Worm (Caenorhabditis elegans): Measurements from ENCODE around the gene C33F10.12.

Gene C33F10.12

ce11 chrII:4856113-4856512, 18.6 kb upstream of the C33F10.12 start (continued):
- TF ChIP-seq atf-7 (tag; optimal IDR thresholded peaks at IDR 0.05) (no peak), zfh-2 (GFP tag; conservative IDR thresholded peaks at IDR 0.05) (no peak), ztf-6 (GFP tag; IDR thresholded peaks at IDR 0.05) (no peak), ccch-3 (GFP tag; optimal IDR thresholded peaks at IDR 0.05) (no peak), pbrm-1 (GFP tag; IDR thresholded peaks at IDR 0.05) (0 out of 2 replicates have a peak, but pooled peaks have one; percentile 12), F39B2.1 (GFP tag; IDR thresholded peaks at IDR 0.05) (no peak), ceh-100 (GFP tag; IDR thresholded peaks at IDR 0.05) (no peak), K11D2.4 (GFP tag; IDR thresholded peaks at IDR 0.05) (no peak), ceh-79 (tag; optimal IDR thresholded peaks at IDR 0.05) (no peak), him-1 (tag; optimal IDR thresholded peaks at IDR 0.05) (no peak), egl-18 (GFP tag; IDR thresholded peaks at IDR 0.05) (no peak), nhr-179 (tag; optimal IDR thresholded peaks at IDR 0.05) (no peak), hrde-1 (tag; optimal IDR thresholded peaks at IDR 0.05; ENCODE audit: borderline replicate concordance) (no peak), hmg-1.2 (GFP tag; IDR thresholded peaks at IDR 0.05) (no peak), ekl-4 (GFP tag; IDR thresholded peaks at IDR 0.05) (no peak), let-526 (GFP tag; IDR thresholded peaks at IDR 0.05) (peak; percentile 24; the same call in 1 of the 2 replicates), dpl-1 (GFP tag; optimal IDR thresholded peaks at IDR 0.05) (no peak), cebp-2 (GFP tag; IDR thresholded peaks at IDR 0.05) (no peak), nhr-27 (tag; optimal IDR thresholded peaks at IDR 0.05) (no peak), sptf-2 (GFP tag; optimal IDR thresholded peaks at IDR 0.05) (no peak), somi-1 (GFP tag; optimal IDR thresholded peaks at IDR 0.05) (no peak), F23B12.7 (tag; optimal IDR thresholded peaks at IDR 0.05; ENCODE audit: insufficient read depth) (no peak), Y56A3A.18 (GFP tag; IDR thresholded peaks at IDR 0.05) (no peak), hlh-12 (tag; optimal IDR thresholded peaks at IDR 0.05) (no peak), ztf-22 (GFP tag; optimal IDR thresholded peaks at IDR 0.05) (no peak), nhr-80 (tag; optimal IDR thresholded peaks at IDR 0.05) (no peak), nfya-2 (GFP tag; IDR thresholded peaks at IDR 0.05) (no peak), F55B11.4 (tag; optimal IDR thresholded peaks at IDR 0.05; ENCODE audit: borderline replicate concordance, insufficient read depth) (no peak), F33H1.4 (GFP tag; IDR thresholded peaks at IDR 0.05) (no peak), madf-6 (GFP tag; IDR thresholded peaks at IDR 0.05) (no peak), tbx-9 (tag; optimal IDR thresholded peaks at IDR 0.05; ENCODE audit: borderline replicate concordance) (no peak), Y67H2A.10 (GFP tag; conservative IDR thresholded peaks at IDR 0.05) (no peak)

ce11 chrII:4855489-4855888, 17.9 kb upstream of the C33F10.12 start:
- TF ChIP-seq nhr-80 (tag; optimal IDR thresholded peaks at IDR 0.05) (no peak), madf-8 (GFP tag; conservative IDR thresholded peaks at IDR 0.05) (no peak), somi-1 (GFP tag; optimal IDR thresholded peaks at IDR 0.05) (no peak), ceh-40 (GFP tag; IDR thresholded peaks at IDR 0.05) (no peak), ztf-18 (tag; optimal IDR thresholded peaks at IDR 0.05) (no peak), ccch-3 (GFP tag; optimal IDR thresholded peaks at IDR 0.05) (no peak), hmg-20 (GFP tag; IDR thresholded peaks at IDR 0.05) (no peak), K11D2.4 (GFP tag; IDR thresholded peaks at IDR 0.05) (0 out of 2 replicates have a peak, but pooled peaks have one; percentile 19)

ce11 chrII:4854761-4855160, 17.2 kb upstream of the C33F10.12 start:
- TF ChIP-seq nfyb-1 (GFP tag; IDR thresholded peaks at IDR 0.05) (no peak), cebp-1 (GFP tag; IDR thresholded peaks at IDR 0.05) (no peak), cebp-1 (tag; optimal IDR thresholded peaks at IDR 0.05) (peak; percentile 66), F39B2.1 (GFP tag; IDR thresholded peaks at IDR 0.05) (no peak), aptf-2 (GFP tag; conservative IDR thresholded peaks at IDR 0.05) (no peak)
